Worm (Caenorhabditis elegans): Measurements from ENCODE around the gene mup-4.

DNA sequence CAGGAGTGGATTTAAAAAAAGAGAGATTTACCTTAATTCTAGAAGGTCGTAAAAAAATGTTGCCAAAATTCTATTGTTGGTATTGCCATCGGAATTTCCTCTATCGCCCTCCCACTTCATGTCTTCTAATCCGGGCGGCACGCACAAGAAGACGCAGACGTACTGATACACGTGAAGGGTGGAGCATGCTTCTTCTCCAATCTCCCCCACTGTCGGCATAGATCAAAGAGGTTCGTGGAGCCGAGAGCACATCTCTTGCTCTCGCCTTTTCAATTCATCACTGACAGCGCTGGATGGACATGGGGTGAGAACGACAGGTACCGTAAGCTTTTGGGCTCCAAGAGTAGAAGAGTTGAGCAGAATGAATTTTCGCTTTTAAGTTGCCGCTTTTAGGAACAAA is 47.7 kb upstream of the mup-4 start, which contains the start of gene lin-39:
- TF ChIP-seq hnd-1 (tag; optimal IDR thresholded peaks at IDR 0.05) (no peak), ama-1 (optimal IDR thresholded peaks at IDR 0.05) (no peak), scrt-1 (GFP tag; IDR thresholded peaks at IDR 0.05) (no peak), hmbx-1 (tag; optimal IDR thresholded peaks at IDR 0.05) (no peak), tra-4 (tag; optimal IDR thresholded peaks at IDR 0.05) (no peak), ets-7 (tag; optimal IDR thresholded peaks at IDR 0.05) (no peak), tbx-11 (GFP tag; IDR thresholded peaks at IDR 0.05) (no peak), sea-1 (GFP tag; conservative IDR thresholded peaks at IDR 0.05) (no peak), hmg-4 (GFP tag; optimal IDR thresholded peaks at IDR 0.05) (no peak), aly-1 (tag; optimal IDR thresholded peaks at IDR 0.05) (no peak), flt-1 (GFP tag; IDR thresholded peaks at IDR 0.05) (no peak), ceh-13 (GFP tag; optimal IDR thresholded peaks at IDR 0.05) (no peak)
